Worm (Caenorhabditis elegans) whole organism, L1 larva: Measurements from ENCODE around the gene nas-29.

ENCODE experiments used
- C16A3.4 ChIP-seq: fragments of 150-350 bp; optimal IDR thresholded peaks from 2 replicates; lab custom pipeline; 2014; ENCODE audit warnings: missing biosample characterization, missing genetic modification characterization
- Y116A8C.19 ChIP-seq: sonication (generic microtip); optimal IDR thresholded peaks from 2 replicates; lab custom pipeline; 2016; ENCODE audit warnings: missing compliant biosample characterization, missing genetic modification characterization, borderline replicate concordance
- aha-1 ChIP-seq: fragments of 150-350 bp; optimal IDR thresholded peaks from 2 replicates; lab custom pipeline; 2014; ENCODE audit warnings: missing biosample characterization, missing genetic modification characterization
- alr-1 ChIP-seq: fragments of 200-800 bp; sonication (Bioruptor generic); optimal IDR thresholded peaks from 2 replicates; lab custom pipeline; 2018; ENCODE audit warnings: borderline replicate concordance, mild to moderate bottlenecking, missing genetic modification characterization, missing compliant biosample characterization
- blmp-1 ChIP-seq: fragments of 150-350 bp; optimal IDR thresholded peaks from 2 replicates; lab custom pipeline; 2014; ENCODE audit warnings: missing biosample characterization, missing genetic modification characterization
- ceh-63 ChIP-seq: fragments of 200-800 bp; sonication (Bioruptor generic); optimal IDR thresholded peaks from 2 replicates; lab custom pipeline; 2018; ENCODE audit warnings: mild to moderate bottlenecking, missing genetic modification characterization, missing compliant biosample characterization
- ceh-88 ChIP-seq: fragments of 200-800 bp; sonication (Bioruptor generic); IDR thresholded peaks from 2 replicates; pipeline ENCODE4 v1.3.6; 2022; ENCODE audit warnings: missing genetic modification characterization, missing compliant biosample characterization
- ces-1 ChIP-seq: fragments of 150-350 bp; optimal IDR thresholded peaks from 2 replicates; lab custom pipeline; 2014; ENCODE audit warnings: missing biosample characterization, missing genetic modification reagents, missing genetic modification characterization
- efl-3 ChIP-seq: fragments of 200-800 bp; sonication (Bioruptor generic); optimal IDR thresholded peaks from 2 replicates; lab custom pipeline; 2018; ENCODE audit warnings: mild to moderate bottlenecking, missing genetic modification characterization, missing compliant biosample characterization
- elt-3 ChIP-seq, 6 experiments: fragments of 150-350 bp in 1 of 6; sonication (generic microtip); optimal IDR thresholded peaks; 2 replicates each; lab custom pipeline; 2017 to 2018; ENCODE audit warnings: missing biosample characterization in 6 of 6, missing genetic modification characterization in 6 of 6, inconsistent platforms in 1 of 6
- fkh-10 ChIP-seq: sonication (generic microtip); optimal IDR thresholded peaks from 2 replicates; lab custom pipeline; 2017; ENCODE audit warnings: missing biosample characterization, missing genetic modification reagents, missing genetic modification characterization
- fkh-4 ChIP-seq: sonication (generic microtip); optimal IDR thresholded peaks from 2 replicates; lab custom pipeline; 2016; ENCODE audit warnings: missing compliant biosample characterization, missing genetic modification characterization, borderline replicate concordance
- fkh-8 ChIP-seq: sonication (generic microtip); optimal IDR thresholded peaks from 2 replicates; lab custom pipeline; 2016; ENCODE audit warnings: mild to moderate bottlenecking, missing genetic modification characterization, missing compliant biosample characterization
- hlh-17 ChIP-seq: fragments of 200-800 bp; sonication (Bioruptor generic); optimal IDR thresholded peaks from 2 replicates; lab custom pipeline; 2018; ENCODE audit warnings: missing genetic modification characterization, mild to moderate bottlenecking, missing compliant biosample characterization, moderate library complexity, borderline replicate concordance
- hlh-4 ChIP-seq: sonication (generic microtip); optimal IDR thresholded peaks from 2 replicates; lab custom pipeline; 2016; ENCODE audit warnings: mild to moderate bottlenecking, missing genetic modification characterization, missing compliant biosample characterization
- hpl-2 ChIP-seq: fragments of 150-350 bp; optimal IDR thresholded peaks from 2 replicates; lab custom pipeline; 2014; ENCODE audit warnings: missing biosample characterization, missing genetic modification reagents, missing genetic modification characterization
- irx-1 ChIP-seq: sonication (generic microtip); optimal IDR thresholded peaks from 2 replicates; lab custom pipeline; 2016; ENCODE audit warnings: missing genetic modification characterization, missing compliant biosample characterization
- isw-1 ChIP-seq: fragments of 200-800 bp; sonication (Bioruptor generic); IDR thresholded peaks from 2 replicates; pipeline ENCODE4 v1.3.6; 2022; ENCODE audit warnings: missing genetic modification characterization, missing compliant biosample characterization
- jun-1 ChIP-seq: fragments of 150-350 bp; optimal IDR thresholded peaks from 2 replicates; lab custom pipeline; 2014; ENCODE audit warnings: missing biosample characterization, missing genetic modification reagents, missing genetic modification characterization
- lin-35 ChIP-seq, 2 experiments: fragments of 150-350 bp; optimal IDR thresholded peaks; 2 replicates each; lab custom pipeline; 2014; ENCODE audit warnings: missing biosample characterization in 2 of 2, missing genetic modification characterization in 2 of 2, missing genetic modification reagents in 2 of 2
- lin-39 ChIP-seq: fragments of 150-350 bp; optimal IDR thresholded peaks from 2 replicates; lab custom pipeline; 2014; ENCODE audit warnings: missing biosample characterization, missing genetic modification reagents, missing genetic modification characterization
- mab-9 ChIP-seq: fragments of 200-800 bp; sonication (Bioruptor generic); IDR thresholded peaks from 2 replicates; pipeline ENCODE4 v1.3.6; 2022; ENCODE audit warnings: missing genetic modification reagents, missing genetic modification characterization, missing compliant biosample characterization
- nhr-11 ChIP-seq: fragments of 150-350 bp; optimal IDR thresholded peaks from 2 replicates; lab custom pipeline; 2014; ENCODE audit warnings: missing biosample characterization, missing genetic modification characterization
- nhr-12 ChIP-seq: sonication (generic microtip); optimal IDR thresholded peaks from 2 replicates; lab custom pipeline; 2017; ENCODE audit warnings: missing biosample characterization, missing genetic modification characterization
- nhr-237 ChIP-seq: fragments of 150-350 bp; optimal IDR thresholded peaks from 2 replicates; lab custom pipeline; 2014; ENCODE audit warnings: missing biosample characterization, missing genetic modification characterization
- nhr-28 ChIP-seq: fragments of 150-350 bp; optimal IDR thresholded peaks from 2 replicates; lab custom pipeline; 2014; ENCODE audit warnings: missing biosample characterization, missing genetic modification characterization
- nhr-47 ChIP-seq: sonication (generic microtip); optimal IDR thresholded peaks from 2 replicates; lab custom pipeline; 2016; ENCODE audit warnings: mild to moderate bottlenecking, missing genetic modification characterization, moderate library complexity, missing compliant biosample characterization
- nhr-77 ChIP-seq: fragments of 150-350 bp; optimal IDR thresholded peaks from 2 replicates; lab custom pipeline; 2014; ENCODE audit warnings: missing biosample characterization, missing genetic modification characterization
- nhr-84 ChIP-seq: sonication (generic microtip); optimal IDR thresholded peaks from 2 replicates; lab custom pipeline; 2017; ENCODE audit warnings: missing biosample characterization, missing genetic modification characterization
- pqm-1 ChIP-seq: sonication (generic microtip); optimal IDR thresholded peaks from 3 replicates; lab custom pipeline; 2017; ENCODE audit warnings: missing biosample characterization, missing genetic modification characterization
- snpc-4 ChIP-seq: fragments of 150-350 bp; optimal IDR thresholded peaks from 2 replicates; lab custom pipeline; 2014; ENCODE audit warnings: missing biosample characterization, missing genetic modification characterization
- snu-23 ChIP-seq: sonication (generic microtip); optimal IDR thresholded peaks from 2 replicates; lab custom pipeline; 2016; ENCODE audit warnings: missing genetic modification characterization, missing compliant biosample characterization
- sptf-1 ChIP-seq: fragments of 150-350 bp; optimal IDR thresholded peaks from 2 replicates; lab custom pipeline; 2014; ENCODE audit warnings: missing biosample characterization, missing genetic modification characterization
- tbx-2 ChIP-seq: sonication (generic microtip); optimal IDR thresholded peaks from 2 replicates; lab custom pipeline; 2016; ENCODE audit warnings: missing genetic modification characterization, missing compliant biosample characterization
- unc-86 ChIP-seq: sonication (generic microtip); optimal IDR thresholded peaks from 2 replicates; lab custom pipeline; 2016; ENCODE audit warnings: missing genetic modification characterization, missing compliant biosample characterization
- vab-15 ChIP-seq: sonication (generic microtip); optimal IDR thresholded peaks from 2 replicates; lab custom pipeline; 2017; ENCODE audit warnings: missing genotype, mild to moderate bottlenecking, missing genetic modification characterization, missing compliant biosample characterization
- xbp-1 ChIP-seq: sonication (generic microtip); optimal IDR thresholded peaks from 2 replicates; lab custom pipeline; 2016; ENCODE audit warnings: missing genetic modification characterization, missing compliant biosample characterization
- zag-1 ChIP-seq: fragments of 150-350 bp; optimal IDR thresholded peaks from 2 replicates; lab custom pipeline; 2014; ENCODE audit warnings: missing biosample characterization, missing genetic modification characterization
- zip-4 ChIP-seq: fragments of 200-800 bp; sonication (Bioruptor generic); optimal IDR thresholded peaks from 2 replicates; lab custom pipeline; 2018; ENCODE audit warnings: mild to moderate bottlenecking, missing genetic modification characterization, moderate library complexity, missing compliant biosample characterization
- ztf-11 ChIP-seq, 2 experiments: sonication (generic microtip); optimal IDR thresholded peaks; 2 replicates each; lab custom pipeline; 2016 to 2017; ENCODE audit warnings: missing genetic modification characterization in 2 of 2, missing biosample characterization in 1 of 2, missing compliant biosample characterization in 1 of 2
- ztf-4 ChIP-seq: fragments of 150-350 bp; optimal IDR thresholded peaks from 2 replicates; lab custom pipeline; 2014; ENCODE audit warnings: missing biosample characterization, missing genetic modification characterization

The nas-29 gene

ce11 chrII:5172451-5172850, 30.6 kb upstream of the nas-29 start, which contains the start of gene C27D6.1:
Gene C27D6.1, plus strand, starts transcription at chrII:5172751.
- no peak for TF ChIP-seq aha-1 (tag; lab: Kevin White, UChicago)
- no peak for TF ChIP-seq ztf-4 (tag; lab: Kevin White, UChicago)
- no peak for TF ChIP-seq zip-4
- no peak for TF ChIP-seq nhr-11 (tag; lab: Kevin White, UChicago)
- no peak for TF ChIP-seq lin-39 (tag; lab: Kevin White, UChicago)
- no peak for TF ChIP-seq irx-1 (tag; lab: Kevin White, UChicago)
- no peak for TF ChIP-seq Y116A8C.19 (tag; lab: Kevin White, UChicago)
- no peak for TF ChIP-seq vab-15
- TF ChIP-seq snu-23, result no peak
- no peak for TF ChIP-seq sptf-1 (tag; lab: Kevin White, UChicago)
- no peak for TF ChIP-seq C16A3.4
- no peak for TF ChIP-seq nhr-84
- TF ChIP-seq blmp-1 (tag; lab: Kevin White, UChicago), result no peak
- no peak for TF ChIP-seq nhr-28 (tag; lab: Kevin White, UChicago)
- no peak for TF ChIP-seq mab-9
- TF ChIP-seq efl-3 (GFP tag; lab: Kevin White, UChicago), result no peak
- TF ChIP-seq xbp-1 (tag; lab: Kevin White, UChicago), result no peak
- TF ChIP-seq elt-3 (tag; optimal IDR thresholded peaks at IDR 0.05; lab: Kevin White, UChicago), result no peak
- no peak for TF ChIP-seq alr-1

- no peak for TF ChIP-seq vab-15
- TF ChIP-seq hpl-2 (GFP tag; lab: Kevin White, UChicago), result no peak
- TF ChIP-seq nhr-77 (tag; lab: Kevin White, UChicago), result no peak
These were observed 29.8 kb upstream of the nas-29 start, which contains the start of gene C27D6.15 for ce11 chrII:5171610-5172009. Gene C27D6.15, plus strand, starts transcription at chrII:5171910.

ce11 chrII:5170932-5171331, 29.1 kb upstream of the nas-29 start, which contains the start of gene srb-1:
Gene srb-1, minus strand, starts transcription at chrII:5171032.
- TF ChIP-seq hlh-4 (tag; lab: Kevin White, UChicago) (no peak), snpc-4 (no peak), nhr-11 (tag; lab: Kevin White, UChicago) (no peak), isw-1 (GFP tag; lab: Robert Waterston, UW) (no peak), nhr-47 (tag; lab: Kevin White, UChicago) (no peak), ceh-63 (GFP tag; lab: Kevin White, UChicago) (no peak), unc-86 (tag; lab: Kevin White, UChicago) (no peak), tbx-2 (no peak), lin-35 (GFP tag; optimal IDR thresholded peaks at IDR 0.05; lab: Kevin White, UChicago) (no peak), nhr-237 (tag; lab: Kevin White, UChicago) (no peak), jun-1 (tag; lab: Kevin White, UChicago) (no peak), ces-1 (no peak), xbp-1 (tag; lab: Kevin White, UChicago) (no peak), ceh-88 (GFP tag; lab: Robert Waterston, UW) (no peak), pqm-1 (tag; lab: Kevin White, UChicago) (no peak)

ce11 chrII:5166738-5167137, 24.9 kb upstream of the nas-29 start, which contains the start of gene srb-3:
Gene srb-3, minus strand, starts transcription at chrII:5166838.
- no peak for TF ChIP-seq fkh-10 (GFP tag; lab: Kevin White, UChicago)
- no peak for TF ChIP-seq nhr-28 (tag; lab: Kevin White, UChicago)
- TF ChIP-seq efl-3 (GFP tag; lab: Kevin White, UChicago), result no peak
- TF ChIP-seq ztf-11 (tag; optimal IDR thresholded peaks at IDR 0.05; lab: Kevin White, UChicago), result no peak
- TF ChIP-seq hlh-17, result no peak
- no peak for TF ChIP-seq zag-1
- no peak for TF ChIP-seq fkh-8 (tag; lab: Kevin White, UChicago)
- TF ChIP-seq ztf-4 (tag; lab: Kevin White, UChicago), result no peak
- TF ChIP-seq fkh-4 (tag; lab: Kevin White, UChicago), result no peak
- TF ChIP-seq nhr-12 (tag; lab: Kevin White, UChicago), result no peak
